Worm (Caenorhabditis elegans) whole organism, L4 larva: Measurements from ENCODE around the gene afmd-2.

Source experiments
- D1046.2 ChIP-seq: fragments of 200-800 bp; sonication (Bioruptor generic); IDR thresholded peaks from 2 replicates; pipeline ENCODE4 v1.3.6; 2022; ENCODE audit warnings: missing genetic modification characterization, missing compliant biosample characterization
- F49E8.2 ChIP-seq: sonication (generic microtip); optimal IDR thresholded peaks from 2 replicates; lab custom pipeline; 2016; ENCODE audit warnings: missing compliant biosample characterization, mild to moderate bottlenecking, missing genetic modification characterization, borderline replicate concordance
- R02D3.7 ChIP-seq: fragments of 150-350 bp; sonication (generic microtip); optimal IDR thresholded peaks from 3 replicates; lab custom pipeline; 2014; ENCODE audit warnings: missing biosample characterization, missing genetic modification characterization
- Y48G9A.11 ChIP-seq: fragments of 200-800 bp; sonication (Bioruptor generic); IDR thresholded peaks from 2 replicates; pipeline ENCODE4 v1.3.6; 2022; ENCODE audit warnings: missing genetic modification reagents, missing genetic modification characterization, missing compliant biosample characterization
- Y75B8A.6 ChIP-seq: fragments of 200-800 bp; sonication (Bioruptor generic); IDR thresholded peaks from 2 replicates; pipeline ENCODE4 v1.3.6; 2022; ENCODE audit warnings: missing genetic modification reagents, missing genetic modification characterization, missing compliant biosample characterization
- aha-1 ChIP-seq: fragments of 150-350 bp; peaks from one replicate; lab custom pipeline; 2014; ENCODE audit warnings: missing biosample characterization, missing genetic modification characterization
- aly-2 ChIP-seq: sonication (generic microtip); optimal IDR thresholded peaks from 2 replicates; lab custom pipeline; 2018; ENCODE audit warnings: missing biosample characterization, missing genetic modification characterization
- ama-1 ChIP-seq: fragments of 150-350 bp; optimal IDR thresholded peaks from 2 replicates; lab custom pipeline; 2014; ENCODE audit warnings: inconsistent platforms, mixed read lengths
- arid-1 ChIP-seq: fragments of 200-800 bp; sonication (Bioruptor generic); conservative IDR thresholded peaks from 2 replicates; pipeline ENCODE4 v1.3.6; 2022; ENCODE audit warnings: missing genetic modification reagents, missing genetic modification characterization, missing compliant biosample characterization
- attf-4 ChIP-seq: sonication (generic microtip); optimal IDR thresholded peaks from 3 replicates; lab custom pipeline; 2017; ENCODE audit warnings: missing biosample characterization, missing genetic modification characterization
- ceh-20 ChIP-seq: fragments of 200-800 bp; sonication (Bioruptor generic); IDR thresholded peaks from 2 replicates; pipeline ENCODE4 v1.3.6; 2022; ENCODE audit warnings: missing genetic modification reagents, missing genetic modification characterization, missing compliant biosample characterization
- ceh-32 ChIP-seq: sonication (generic microtip); optimal IDR thresholded peaks from 2 replicates; lab custom pipeline; 2016; ENCODE audit warnings: mild to moderate bottlenecking, missing genetic modification characterization, missing compliant biosample characterization; ENCODE audit not compliant: poor library complexity
- ctbp-1 ChIP-seq: fragments of 200-800 bp; sonication (Bioruptor generic); IDR thresholded peaks from 2 replicates; pipeline ENCODE4 v1.3.6; 2022; ENCODE audit warnings: missing genetic modification reagents, missing genetic modification characterization, missing compliant biosample characterization
- daf-12 ChIP-seq: fragments of 150-350 bp; optimal IDR thresholded peaks from 2 replicates; lab custom pipeline; 2014; ENCODE audit warnings: missing biosample characterization, missing genetic modification reagents, missing genetic modification characterization
- daf-16 ChIP-seq, 3 experiments: sonication (generic microtip); optimal IDR thresholded peaks; 2 replicates each; lab custom pipeline; 2016 to 2017; ENCODE audit warnings: missing genetic modification characterization in 3 of 3, missing genetic modification reagents in 3 of 3, mild to moderate bottlenecking in 2 of 3, missing compliant biosample characterization in 2 of 3, missing biosample characterization in 1 of 3, moderate library complexity in 1 of 3
- daf-8 ChIP-seq: fragments of 200-800 bp; sonication (Bioruptor generic); IDR thresholded peaks from 2 replicates; pipeline ENCODE4 v1.3.6; 2022; ENCODE audit warnings: missing genetic modification characterization, missing compliant biosample characterization
- dmd-8 ChIP-seq: fragments of 200-800 bp; sonication (Bioruptor generic); IDR thresholded peaks from 2 replicates; pipeline ENCODE4 v1.3.6; 2022; ENCODE audit warnings: missing genetic modification characterization, missing compliant biosample characterization
- dmd-9 ChIP-seq: fragments of 200-800 bp; sonication (Bioruptor generic); IDR thresholded peaks from 2 replicates; pipeline ENCODE4 v1.3.6; 2022; ENCODE audit warnings: missing genetic modification reagents, missing genetic modification characterization, missing compliant biosample characterization
- dve-1 ChIP-seq: sonication (generic microtip); optimal IDR thresholded peaks from 2 replicates; lab custom pipeline; 2017; ENCODE audit warnings: antibody characterized with exemption, mild to moderate bottlenecking, missing genetic modification characterization, missing compliant biosample characterization; ENCODE audit not compliant: insufficient read depth
- egl-27 ChIP-seq: sonication (generic microtip); optimal IDR thresholded peaks from 3 replicates; lab custom pipeline; 2017; ENCODE audit warnings: missing biosample characterization, missing genetic modification reagents, missing genetic modification characterization
- egl-43 ChIP-seq: fragments of 200-800 bp; sonication (Bioruptor generic); IDR thresholded peaks from 2 replicates; pipeline ENCODE4 v1.3.6; 2022; ENCODE audit warnings: missing genetic modification reagents, missing genetic modification characterization, missing compliant biosample characterization
- fkh-10 ChIP-seq: fragments of 150-350 bp; optimal IDR thresholded peaks from 2 replicates; lab custom pipeline; 2014; ENCODE audit warnings: missing biosample characterization, missing genetic modification reagents, missing genetic modification characterization
- fos-1 ChIP-seq: fragments of 150-350 bp; optimal IDR thresholded peaks from 2 replicates; lab custom pipeline; 2014; ENCODE audit warnings: missing biosample characterization, missing genetic modification characterization
- jun-1 ChIP-seq: fragments of 150-350 bp; optimal IDR thresholded peaks from 2 replicates; lab custom pipeline; 2014; ENCODE audit warnings: missing biosample characterization, missing genetic modification reagents, missing genetic modification characterization
- lim-7 ChIP-seq: fragments of 200-800 bp; sonication (Bioruptor generic); IDR thresholded peaks from 2 replicates; pipeline ENCODE4 v1.3.6; 2022; ENCODE audit warnings: missing genetic modification characterization, missing compliant biosample characterization
- lin-13 ChIP-seq: fragments of 150-350 bp; optimal IDR thresholded peaks from 2 replicates; lab custom pipeline; 2014; ENCODE audit warnings: missing biosample characterization, missing genetic modification reagents, missing genetic modification characterization
- lin-29 ChIP-seq: fragments of 200-800 bp; sonication (Bioruptor generic); IDR thresholded peaks from 2 replicates; pipeline ENCODE4 v1.3.6; 2022; ENCODE audit warnings: missing genetic modification reagents, missing genetic modification characterization, missing compliant biosample characterization
- lin-38 ChIP-seq: fragments of 200-800 bp; sonication (Bioruptor generic); IDR thresholded peaks from 2 replicates; pipeline ENCODE4 v1.3.6; 2022; ENCODE audit warnings: missing genetic modification reagents, missing genetic modification characterization, missing compliant biosample characterization
- lin-39 ChIP-seq: fragments of 150-350 bp; optimal IDR thresholded peaks from 2 replicates; lab custom pipeline; 2014; ENCODE audit warnings: missing biosample characterization, missing genetic modification reagents, missing genetic modification characterization
- mep-1 ChIP-seq: fragments of 150-350 bp; sonication (generic microtip); optimal IDR thresholded peaks from 3 replicates; lab custom pipeline; 2014; ENCODE audit warnings: missing biosample characterization, missing genetic modification characterization
- mes-2 ChIP-seq: sonication (generic microtip); optimal IDR thresholded peaks from 2 replicates; lab custom pipeline; 2016; ENCODE audit warnings: missing genotype, mild to moderate bottlenecking, missing genetic modification characterization, missing compliant biosample characterization; ENCODE audit not compliant: poor library complexity, severe bottlenecking
- nhr-102 ChIP-seq: sonication (generic microtip); optimal IDR thresholded peaks from 2 replicates; lab custom pipeline; 2016; ENCODE audit warnings: mild to moderate bottlenecking, missing genetic modification characterization, moderate library complexity, missing compliant biosample characterization
- nhr-11 ChIP-seq: fragments of 150-350 bp; optimal IDR thresholded peaks from 2 replicates; lab custom pipeline; 2014; ENCODE audit warnings: missing biosample characterization, missing genetic modification characterization
- nhr-111 ChIP-seq: fragments of 200-800 bp; sonication (Bioruptor generic); optimal IDR thresholded peaks from 2 replicates; lab custom pipeline; 2018; ENCODE audit warnings: mild to moderate bottlenecking, missing genetic modification characterization, missing compliant biosample characterization
- nhr-41 ChIP-seq: fragments of 200-800 bp; sonication (Bioruptor generic); IDR thresholded peaks from 2 replicates; pipeline ENCODE4 v1.3.6; 2022; ENCODE audit warnings: missing genetic modification reagents, missing genetic modification characterization, missing compliant biosample characterization
- nhr-42 ChIP-seq: fragments of 200-800 bp; sonication (Bioruptor generic); IDR thresholded peaks from 2 replicates; pipeline ENCODE4 v1.3.6; 2022; ENCODE audit warnings: missing genetic modification characterization, missing compliant biosample characterization
- pha-4 ChIP-seq, 2 experiments: fragments of 150-350 bp in 1 of 2; fragments of 200-800 bp in 1 of 2; sonication (Bioruptor generic) in 1 of 2; IDR thresholded peaks in 1 of 2; optimal IDR thresholded peaks in 1 of 2; 2 replicates each; pipeline versions ENCODE4 v1.3.6 to Lab custom; 2014 to 2022; ENCODE audit warnings: missing genetic modification characterization in 2 of 2, missing genetic modification reagents in 2 of 2, missing biosample characterization in 1 of 2, missing compliant biosample characterization in 1 of 2
- skn-1 ChIP-seq: fragments of 150-350 bp; optimal IDR thresholded peaks from 2 replicates; lab custom pipeline; 2014; ENCODE audit warnings: missing biosample characterization, missing genetic modification characterization
- snpc-1.2 ChIP-seq: fragments of 200-800 bp; sonication (Bioruptor generic); IDR thresholded peaks from 2 replicates; pipeline ENCODE4 v1.3.6; 2022; ENCODE audit warnings: missing genetic modification reagents, missing genetic modification characterization, missing compliant biosample characterization
- snpc-4 ChIP-seq: fragments of 150-350 bp; optimal IDR thresholded peaks from 2 replicates; lab custom pipeline; 2014; ENCODE audit warnings: missing biosample characterization, missing genetic modification characterization
- spr-1 ChIP-seq: sonication (generic microtip); optimal IDR thresholded peaks from 2 replicates; lab custom pipeline; 2016; ENCODE audit warnings: mild to moderate bottlenecking, missing genetic modification characterization, missing compliant biosample characterization
- spr-3 ChIP-seq: fragments of 200-800 bp; sonication (Bioruptor generic); optimal IDR thresholded peaks from 2 replicates; lab custom pipeline; 2018; ENCODE audit warnings: mild to moderate bottlenecking, missing genetic modification characterization, missing compliant biosample characterization
- unc-130 ChIP-seq: sonication (generic microtip); optimal IDR thresholded peaks from 2 replicates; lab custom pipeline; 2016; ENCODE audit warnings: missing genetic modification reagents, missing genetic modification characterization, missing compliant biosample characterization
- unc-62 ChIP-seq, 3 experiments: fragments of 150-350 bp in 1 of 3; sonication (generic microtip); optimal IDR thresholded peaks in 2 of 3; peaks in 1 of 3; 1 replicate in 1 of 3; 2 replicates in 2 of 3; lab custom pipeline; 2014 to 2017; ENCODE audit warnings: missing biosample characterization in 3 of 3, missing genetic modification characterization in 3 of 3, missing genetic modification reagents in 3 of 3, missing genotype in 1 of 3
- zfp-2 ChIP-seq: sonication (generic microtip); optimal IDR thresholded peaks from 2 replicates; lab custom pipeline; 2016; ENCODE audit warnings: mild to moderate bottlenecking, missing genetic modification characterization, missing compliant biosample characterization
- zfp-3 ChIP-seq: fragments of 200-800 bp; sonication (Bioruptor generic); conservative IDR thresholded peaks from 2 replicates; pipeline ENCODE4 v1.3.6; 2022; ENCODE audit warnings: missing genetic modification reagents, missing genetic modification characterization, missing compliant biosample characterization
- ztf-11 ChIP-seq: fragments of 150-350 bp; optimal IDR thresholded peaks from 2 replicates; lab custom pipeline; 2014; ENCODE audit warnings: missing biosample characterization, missing genetic modification characterization
- ztf-7 ChIP-seq: fragments of 150-350 bp; optimal IDR thresholded peaks from 2 replicates; lab custom pipeline; 2014; ENCODE audit warnings: missing biosample characterization, missing genetic modification characterization

The afmd-2 gene

ce11 chrIV:13512112-13512569, 3.1 kb downstream of the afmd-2 start, which contains the start of gene puf-3:
Gene puf-3, minus strand, starts transcription at chrIV:13512162.
- TF ChIP-seq arid-1 (GFP tag; lab: Robert Waterston, UW) (no peak), spr-1 (tag; lab: Kevin White, UChicago) (no peak), fkh-10 (GFP tag; lab: Kevin White, UChicago) (no peak), ctbp-1 (GFP tag; lab: Robert Waterston, UW) (no peak), lin-38 (peak; percentile 69), lim-7 (no peak), Y75B8A.6 (GFP tag; lab: Robert Waterston, UW) (no peak), lin-39 (tag; lab: Kevin White, UChicago) (no peak), snpc-4 (tag; lab: Kevin White, UChicago) (no peak), pha-4 (GFP tag; IDR thresholded peaks at IDR 0.05; lab: Robert Waterston, UW) (no peak), pha-4 (tag; optimal IDR thresholded peaks at IDR 0.05; lab: Kevin White, UChicago) (no peak), Y48G9A.11 (GFP tag; lab: Robert Waterston, UW) (peak; percentile 46; the same call in 1 of the 2 replicates), F49E8.2 (tag; lab: Kevin White, UChicago) (peak; percentile 86), zfp-3 (GFP tag; lab: Robert Waterston, UW) (no peak), nhr-11 (tag; lab: Kevin White, UChicago) (no peak), ztf-11 (tag; lab: Kevin White, UChicago) (no peak), skn-1 (no peak), aha-1 (tag; lab: Kevin White, UChicago) (no peak), egl-43 (no peak), jun-1 (no peak), unc-130 (peak; percentile 63), attf-4 (tag; lab: Kevin White, UChicago) (no peak), dmd-9 (GFP tag; lab: Robert Waterston, UW) (no peak), ama-1 (no peak), D1046.2 (GFP tag; lab: Robert Waterston, UW) (no peak), nhr-42 (GFP tag; lab: Robert Waterston, UW) (no peak), nhr-41 (GFP tag; lab: Robert Waterston, UW) (no peak), snpc-1.2 (peak; percentile 94), egl-27 (tag; lab: Kevin White, UChicago) (no peak), spr-3 (GFP tag; lab: Kevin White, UChicago) (no peak), zfp-2 (tag; lab: Kevin White, UChicago) (no peak), lin-13 (GFP tag; lab: Kevin White, UChicago) (no peak)

ce11 chrIV:13513010-13513409, 4.0 kb downstream of the afmd-2 start:
- TF ChIP-seq daf-16 (GFP tag; optimal IDR thresholded peaks at IDR 0.05; lab: Kevin White, UChicago) (no peak), daf-16 (tag; optimal IDR thresholded peaks at IDR 0.05; lab: Kevin White, UChicago) (peak; percentile 23), mes-2 (tag; lab: Kevin White, UChicago) (no peak), ceh-20 (GFP tag; lab: Robert Waterston, UW) (no peak), daf-12 (no peak), nhr-111 (GFP tag; lab: Kevin White, UChicago) (no peak), nhr-102 (no peak), aly-2 (tag; lab: Kevin White, UChicago) (no peak), pha-4 (GFP tag; IDR thresholded peaks at IDR 0.05; lab: Robert Waterston, UW) (0 out of 2 replicates have a peak, but pooled peaks have one; percentile 31), pha-4 (tag; optimal IDR thresholded peaks at IDR 0.05; lab: Kevin White, UChicago) (no peak), zfp-2 (tag; lab: Kevin White, UChicago) (no peak), ceh-32 (tag; lab: Kevin White, UChicago) (no peak), unc-62 (GFP tag; optimal IDR thresholded peaks at IDR 0.05 in 1 of 2; lab: Kevin White, UChicago) (peak in 1 of 2 experiments; percentile 23), unc-62 (tag; optimal IDR thresholded peaks at IDR 0.05; lab: Kevin White, UChicago) (no peak), aha-1 (tag; lab: Kevin White, UChicago) (peak; percentile 76), R02D3.7 (tag; lab: Kevin White, UChicago) (no peak), dve-1 (tag; lab: Kevin White, UChicago) (no peak), egl-27 (tag; lab: Kevin White, UChicago) (no peak), attf-4 (tag; lab: Kevin White, UChicago) (no peak), dmd-8 (GFP tag; lab: Robert Waterston, UW) (no peak), ztf-7 (tag; lab: Kevin White, UChicago) (no peak), lin-29 (no peak), fos-1 (tag; lab: Kevin White, UChicago) (no peak), daf-8 (GFP tag; lab: Robert Waterston, UW) (no peak), mep-1 (no peak), arid-1 (GFP tag; lab: Robert Waterston, UW) (0 out of 2 replicates have a peak, but pooled peaks have one; percentile 16), snpc-1.2 (peak; percentile 53; the same call in 1 of the 2 replicates), Y75B8A.6 (GFP tag; lab: Robert Waterston, UW) (no peak)
